Fruit fly (Drosophila melanogaster) whole organism, embryonic: ENCODE measurements around the gene P58IPK.

Experiments used
- Bgb ChIP-seq: fragments of 200-800 bp; sonication (Bioruptor generic); IDR thresholded peaks from 2 replicates; pipeline ENCODE4 v1.3.6; 2022; ENCODE audit warnings: missing biosample characterization, missing genetic modification characterization; ENCODE audit not compliant: partially characterized antibody
- CG10462 ChIP-seq: fragments of 200-800 bp; sonication (Bioruptor generic); optimal IDR thresholded peaks from 2 replicates; lab custom pipeline; 2016; ENCODE audit warnings: missing biosample characterization, missing genetic modification characterization
- CG11560 ChIP-seq: fragments of 200-800 bp; sonication (Bioruptor generic); IDR thresholded peaks from 3 replicates; pipeline ENCODE4 v1.3.6; 2022; ENCODE audit warnings: missing biosample characterization, missing genetic modification characterization
- CG12071 ChIP-seq: fragments of 200-800 bp; sonication (Bioruptor generic); optimal IDR thresholded peaks from 3 replicates; lab custom pipeline; 2018; ENCODE audit warnings: missing biosample characterization, mild to moderate bottlenecking, missing genetic modification characterization
- CG13123 ChIP-seq: fragments of 200-800 bp; sonication (Bioruptor generic); optimal IDR thresholded peaks from 2 replicates; lab custom pipeline; 2016; ENCODE audit warnings: missing biosample characterization, missing genetic modification characterization
- CG13424 ChIP-seq: fragments of 200-800 bp; sonication (Bioruptor generic); optimal IDR thresholded peaks from 2 replicates; lab custom pipeline; 2019; ENCODE audit warnings: missing biosample characterization, mild to moderate bottlenecking, missing genetic modification characterization, moderate library complexity
- CG14050 ChIP-seq: fragments of 200-800 bp; sonication (Bioruptor generic); IDR thresholded peaks from 3 replicates; pipeline ENCODE4 v1.3.6; 2022; ENCODE audit warnings: missing biosample characterization, missing genetic modification characterization
- CG15479 ChIP-seq: fragments of 200-800 bp; sonication (Bioruptor generic); optimal IDR thresholded peaks from 3 replicates; lab custom pipeline; 2019; ENCODE audit warnings: missing biosample characterization, mild to moderate bottlenecking, missing genetic modification characterization, moderate library complexity
- CG1647 ChIP-seq: fragments of 200-800 bp; sonication (Bioruptor generic); optimal IDR thresholded peaks from 3 replicates; lab custom pipeline; 2016; ENCODE audit warnings: missing biosample characterization, missing genetic modification characterization
- CG16779 ChIP-seq: fragments of 200-800 bp; sonication (Bioruptor generic); IDR thresholded peaks from 2 replicates; pipeline ENCODE4 v1.3.6; 2022; ENCODE audit warnings: missing biosample characterization, missing genetic modification characterization
- CG17361 ChIP-seq: fragments of 200-800 bp; sonication (Bioruptor generic); IDR thresholded peaks from 3 replicates; pipeline ENCODE4 v1.3.6; 2022; ENCODE audit warnings: missing biosample characterization, missing genetic modification characterization
- CG18599 ChIP-seq: fragments of 200-800 bp; sonication (Bioruptor generic); optimal IDR thresholded peaks from 3 replicates; lab custom pipeline; 2017; ENCODE audit warnings: missing biosample characterization, missing genetic modification characterization, mild to moderate bottlenecking, moderate library complexity, missing genetic modification reagents
- CG2120 ChIP-seq: fragments of 200-800 bp; sonication (Bioruptor generic); optimal IDR thresholded peaks from 3 replicates; lab custom pipeline; 2016; ENCODE audit warnings: missing biosample characterization, missing genetic modification characterization
- CG31365 ChIP-seq: fragments of 200-800 bp; sonication (Bioruptor generic); optimal IDR thresholded peaks from 2 replicates; lab custom pipeline; 2018; ENCODE audit warnings: missing biosample characterization, mild to moderate bottlenecking, missing genetic modification characterization
- CG4707 ChIP-seq: fragments of 200-800 bp; sonication (Bioruptor generic); optimal IDR thresholded peaks from 2 replicates; lab custom pipeline; 2018; ENCODE audit warnings: missing biosample characterization, mild to moderate bottlenecking, missing genetic modification characterization, moderate library complexity
- CG6272 ChIP-seq: fragments of 200-800 bp; sonication (Bioruptor generic); IDR thresholded peaks from 2 replicates; pipeline ENCODE4 v1.3.6; 2022; ENCODE audit warnings: missing biosample characterization, missing genetic modification characterization
- CG7271 ChIP-seq: fragments of 200-800 bp; sonication (Bioruptor generic); optimal IDR thresholded peaks from 2 replicates; lab custom pipeline; 2018; ENCODE audit warnings: missing biosample characterization, mild to moderate bottlenecking, missing genetic modification characterization, moderate library complexity
- CG7839 ChIP-seq: fragments of 200-800 bp; sonication (Bioruptor generic); optimal IDR thresholded peaks from 3 replicates; lab custom pipeline; 2018; ENCODE audit warnings: missing biosample characterization, mild to moderate bottlenecking, missing genetic modification characterization, moderate library complexity
- CoRest ChIP-seq: fragments of 200-800 bp; sonication (Bioruptor generic); optimal IDR thresholded peaks from 3 replicates; lab custom pipeline; 2018; ENCODE audit warnings: missing biosample characterization, mild to moderate bottlenecking, missing genetic modification characterization, moderate library complexity
- Doc2 ChIP-seq: fragments of 200-800 bp; sonication (Bioruptor generic); IDR thresholded peaks from 2 replicates; pipeline ENCODE4 v1.3.6; 2022; ENCODE audit warnings: missing biosample characterization, missing genetic modification characterization
- Ets97D ChIP-seq: fragments of 200-800 bp; sonication (Bioruptor generic); optimal IDR thresholded peaks from 3 replicates; lab custom pipeline; 2016; ENCODE audit warnings: missing biosample characterization, missing genetic modification characterization
- HLH4C ChIP-seq: fragments of 200-800 bp; sonication (Bioruptor generic); IDR thresholded peaks from 3 replicates; pipeline ENCODE4 v1.3.6; 2022; ENCODE audit warnings: missing biosample characterization, missing genetic modification characterization; ENCODE audit not compliant: partially characterized antibody
- Hr39 ChIP-seq: fragments of >200 bp; optimal IDR thresholded peaks from 2 replicates; lab custom pipeline; 2017
- Hr51 ChIP-seq, 2 experiments: fragments of 200-800 bp; sonication (Bioruptor generic); optimal IDR thresholded peaks; 2 replicates in 1 of 2; 3 replicates in 1 of 2; lab custom pipeline; 2016 to 2018; ENCODE audit warnings: missing biosample characterization in 2 of 2, missing genetic modification characterization in 2 of 2, mild to moderate bottlenecking in 1 of 2, moderate library complexity in 1 of 2
- Kr ChIP-seq: fragments of 200-800 bp; sonication (Bioruptor generic); optimal IDR thresholded peaks from 2 replicates; lab custom pipeline; 2017; ENCODE audit warnings: missing biosample characterization, mild to moderate bottlenecking, missing genetic modification characterization
- Med ChIP-seq: fragments of 200-800 bp; sonication (Bioruptor generic); peaks from one replicate; lab custom pipeline; 2016; ENCODE audit warnings: missing biosample characterization, missing genetic modification characterization, mild to moderate bottlenecking, inconsistent platforms, moderate library complexity
- Neu2 ChIP-seq: fragments of 200-800 bp; sonication (Bioruptor generic); optimal IDR thresholded peaks from 3 replicates; lab custom pipeline; 2016; ENCODE audit warnings: missing biosample characterization, missing genetic modification characterization, borderline replicate concordance
- Stat92E ChIP-seq, 3 experiments: fragments of >200 bp in 2 of 3; fragments of 200-800 bp in 1 of 3; sonication (Bioruptor generic) in 1 of 3; optimal IDR thresholded peaks; 2 replicates each; lab custom pipeline; 2017 to 2019; ENCODE audit warnings: missing biosample characterization in 3 of 3, missing genetic modification characterization in 3 of 3, mild to moderate bottlenecking in 1 of 3, moderate library complexity in 1 of 3
- ab ChIP-seq: fragments of 200-800 bp; sonication (Bioruptor generic); optimal IDR thresholded peaks from 2 replicates; lab custom pipeline; 2016; ENCODE audit warnings: missing biosample characterization, missing genetic modification characterization
- al ChIP-seq: fragments of 200-800 bp; sonication (Bioruptor generic); IDR thresholded peaks from 2 replicates; pipeline ENCODE4 v1.3.6; 2022; ENCODE audit warnings: missing biosample characterization, missing genetic modification characterization
- bab2 ChIP-seq: fragments of 200-800 bp; sonication (Bioruptor generic); optimal IDR thresholded peaks from 2 replicates; lab custom pipeline; 2016; ENCODE audit warnings: missing biosample characterization, missing genetic modification characterization
- bowl ChIP-seq: fragments of 200-800 bp; sonication (Bioruptor generic); IDR thresholded peaks from 2 replicates; pipeline ENCODE4 v1.3.6; 2022; ENCODE audit warnings: missing biosample characterization, missing genetic modification characterization
- da ChIP-seq: fragments of 200-800 bp; sonication (Bioruptor generic); optimal IDR thresholded peaks from 2 replicates; lab custom pipeline; 2016; ENCODE audit warnings: missing biosample characterization, missing genetic modification characterization
- disco-r ChIP-seq: fragments of 200-800 bp; sonication (Bioruptor generic); optimal IDR thresholded peaks from 2 replicates; lab custom pipeline; 2016; ENCODE audit warnings: missing biosample characterization, missing genetic modification characterization
- dmrt99B ChIP-seq: fragments of 200-800 bp; sonication (Bioruptor generic); optimal IDR thresholded peaks from 2 replicates; lab custom pipeline; 2018; ENCODE audit warnings: missing biosample characterization, mild to moderate bottlenecking, missing genetic modification characterization, moderate library complexity
- ems ChIP-seq: fragments of 200-800 bp; sonication (Bioruptor generic); optimal IDR thresholded peaks from 3 replicates; lab custom pipeline; 2016; ENCODE audit warnings: missing biosample characterization, missing genetic modification characterization
- ewg ChIP-seq: fragments of 200-800 bp; sonication (Bioruptor generic); optimal IDR thresholded peaks from 3 replicates; lab custom pipeline; 2017; ENCODE audit warnings: mild to moderate bottlenecking, missing biosample characterization, missing genetic modification reagents, missing genetic modification characterization
- her ChIP-seq: fragments of 200-800 bp; sonication (Bioruptor generic); optimal IDR thresholded peaks from 2 replicates; lab custom pipeline; 2016; ENCODE audit warnings: missing biosample characterization, missing genetic modification characterization
- insv ChIP-seq, 2 experiments: fragments of 200-800 bp; sonication (Bioruptor generic); optimal IDR thresholded peaks; 3 replicates each; lab custom pipeline; 2016 to 2018; ENCODE audit warnings: missing biosample characterization in 2 of 2, missing genetic modification characterization in 2 of 2
- knrl ChIP-seq: fragments of 200-800 bp; sonication (Bioruptor generic); IDR thresholded peaks from 3 replicates; pipeline ENCODE4 v1.3.6; 2022; ENCODE audit warnings: missing biosample characterization, missing genetic modification characterization; ENCODE audit not compliant: partially characterized antibody
- lov ChIP-seq, 2 experiments: fragments of 200-800 bp in 1 of 2; fragments of >200 bp in 1 of 2; sonication (Bioruptor generic) in 1 of 2; IDR thresholded peaks in 1 of 2; optimal IDR thresholded peaks in 1 of 2; 2 replicates in 1 of 2; 3 replicates in 1 of 2; pipeline versions ENCODE4 v1.3.6 to Lab custom; 2017 to 2022; ENCODE audit warnings: missing biosample characterization in 1 of 2, missing genetic modification characterization in 1 of 2
- odd ChIP-seq: fragments of 200-800 bp; sonication (Bioruptor generic); optimal IDR thresholded peaks from 2 replicates; lab custom pipeline; 2017; ENCODE audit warnings: missing biosample characterization, mild to moderate bottlenecking, missing genetic modification characterization
- pfk ChIP-seq: fragments of 200-800 bp; sonication (Bioruptor generic); optimal IDR thresholded peaks from 2 replicates; lab custom pipeline; 2018; ENCODE audit warnings: missing biosample characterization, mild to moderate bottlenecking, missing genetic modification characterization, moderate library complexity
- repo ChIP-seq: fragments of 200-800 bp; sonication (Bioruptor generic); optimal IDR thresholded peaks from 2 replicates; lab custom pipeline; 2016; ENCODE audit warnings: missing biosample characterization, missing genetic modification characterization
- tgo ChIP-seq: fragments of 200-800 bp; sonication (Bioruptor generic); IDR thresholded peaks from 3 replicates; pipeline ENCODE4 v1.3.6; 2022; ENCODE audit warnings: missing biosample characterization, missing genetic modification characterization
- toy ChIP-seq: fragments of 200-800 bp; sonication (Bioruptor generic); IDR thresholded peaks from 2 replicates; pipeline ENCODE4 v1.3.6; 2022; ENCODE audit warnings: missing biosample characterization, missing genetic modification characterization
- yki ChIP-seq: fragments of >200 bp; optimal IDR thresholded peaks from 3 replicates; lab custom pipeline; 2018
- z ChIP-seq: fragments of 200-800 bp; sonication (Bioruptor generic); IDR thresholded peaks from 3 replicates; pipeline ENCODE4 v1.3.6; 2022; ENCODE audit warnings: missing biosample characterization, missing genetic modification characterization
- zen2 ChIP-seq: fragments of 200-800 bp; sonication (Bioruptor generic); IDR thresholded peaks from 3 replicates; pipeline ENCODE4 v1.3.6; 2022; ENCODE audit warnings: missing biosample characterization, missing genetic modification characterization; ENCODE audit not compliant: partially characterized antibody
- zfh1 ChIP-seq: fragments of 200-800 bp; sonication (Bioruptor generic); IDR thresholded peaks from 3 replicates; pipeline ENCODE4 v1.3.6; 2022; ENCODE audit warnings: missing biosample characterization, missing genetic modification characterization
- zfh2 ChIP-seq: fragments of 200-800 bp; sonication (Bioruptor generic); optimal IDR thresholded peaks from 2 replicates; lab custom pipeline; 2016; ENCODE audit warnings: missing biosample characterization, missing genetic modification characterization

Gene P58IPK

dm6 chr3R:9581089-9581520, 5.6 kb upstream of the P58IPK start, which contains the start of gene CG8301 (continued):
- TF ChIP-seq zen2 (GFP tag; lab: Robert Waterston, UW) (0 out of 3 replicates have a peak, but pooled peaks have one; percentile 32), da (GFP tag; lab: Kevin White, UChicago) (no peak), Stat92E (GFP tag; optimal IDR thresholded peaks at IDR 0.05; lab: Kevin White, UChicago) (no peak), ewg (GFP tag; lab: Kevin White, UChicago) (peak; percentile 87), tgo (GFP tag; lab: Robert Waterston, UW) (no peak; the same call in 2 of the 3 replicates), CG13424 (peak; percentile 53), toy (no peak), zfh1 (no peak), Bgb (peak; percentile 18; the same call in 1 of the 2 replicates), CG18599 (GFP tag; lab: Kevin White, UChicago) (peak; percentile 41), dmrt99B (tag; lab: Kevin White, UChicago) (no peak), Doc2 (no peak), Med (no peak), CG10462 (no peak), knrl (GFP tag; lab: Robert Waterston, UW) (no peak), Kr (no peak), CG15479 (no peak), yki (lab: Kevin White, UChicago) (no peak), CG7271 (tag; lab: Kevin White, UChicago) (no peak), CG6272 (GFP tag; lab: Robert Waterston, UW) (no peak), CG16779 (GFP tag; lab: Robert Waterston, UW) (peak; percentile 69; the same call in 1 of the 2 replicates), bab2 (GFP tag; lab: Kevin White, UChicago) (no peak), bowl (GFP tag; lab: Robert Waterston, UW) (no peak), Neu2 (GFP tag; lab: Kevin White, UChicago) (no peak), CG4707 (GFP tag; lab: Kevin White, UChicago) (no peak), CG2120 (GFP tag; lab: Kevin White, UChicago) (peak; percentile 60), CG7839 (tag; lab: Kevin White, UChicago) (peak; percentile 45), CG1647 (GFP tag; lab: Kevin White, UChicago) (no peak), al (GFP tag; lab: Robert Waterston, UW) (no peak), z (GFP tag; lab: Robert Waterston, UW) (no peak), her (GFP tag; lab: Kevin White, UChicago) (no peak), insv (GFP tag; optimal IDR thresholded peaks at IDR 0.05; lab: Kevin White, UChicago) (no peak), repo (GFP tag; lab: Kevin White, UChicago) (no peak), CG12071 (no peak), CG31365 (no peak), HLH4C (no peak), CG14050 (GFP tag; lab: Robert Waterston, UW) (no peak), odd (no peak), CG13123 (no peak), ems (GFP tag; lab: Kevin White, UChicago) (no peak), ab (GFP tag; lab: Kevin White, UChicago) (no peak), CoRest (tag; lab: Kevin White, UChicago) (peak; percentile 15), pfk (GFP tag; lab: Kevin White, UChicago) (no peak), Hr39 (lab: Kevin White, UChicago) (no peak), CG17361 (GFP tag; lab: Robert Waterston, UW) (no peak), zfh2 (no peak), lov (optimal IDR thresholded peaks at IDR 0.05; lab: Kevin White, UChicago) (no peak), lov (GFP tag; IDR thresholded peaks at IDR 0.05; lab: Robert Waterston, UW) (no peak), disco-r (no peak), Ets97D (GFP tag; lab: Kevin White, UChicago) (no peak), Hr51 (GFP tag; optimal IDR thresholded peaks at IDR 0.05; lab: Kevin White, UChicago) (peak in 1 of 2 experiments; percentile 62), CG11560 (no peak)
